Fruit fly (Drosophila melanogaster) whole organism: ENCODE results near the gene CG12645.

Source experiments
- CG8478 ChIP-seq: fragments of >200 bp; optimal IDR thresholded peaks from 2 replicates; lab custom pipeline; 2018; ENCODE audit warnings: inconsistent platforms
- psq ChIP-seq: fragments of >200 bp; optimal IDR thresholded peaks from 2 replicates; lab custom pipeline; 2017

- TF ChIP-seq psq (lab: Kevin White, UChicago) (no peak), CG8478 (no peak)
Observed at dm6 chrX:10125629-10126028, 27.8 kb upstream of the CG12645 start.
